Worm (Caenorhabditis elegans) whole organism, mixed stage, embryonic: ENCODE results near the gene Y60A3A.23.
A peak's percentile ranks its signal among the peaks of the same experiment; 100 is the strongest.

Source experiments
- M03D4.4 ChIP-seq: sonication (generic microtip); optimal IDR thresholded peaks from 2 replicates; lab custom pipeline; 2017; ENCODE audit warnings: mild to moderate bottlenecking, missing genetic modification characterization, missing compliant biosample characterization
- bed-3 ChIP-seq: fragments of 200-800 bp; sonication (Bioruptor generic); optimal IDR thresholded peaks from 3 replicates; lab custom pipeline; 2018; ENCODE audit warnings: mild to moderate bottlenecking, missing genetic modification characterization, moderate library complexity, missing compliant biosample characterization
- blmp-1 ChIP-seq: fragments of 150-350 bp; optimal IDR thresholded peaks from 2 replicates; lab custom pipeline; 2014; ENCODE audit warnings: missing biosample characterization, missing genetic modification characterization
- ceh-39 ChIP-seq: fragments of 150-350 bp; optimal IDR thresholded peaks from 2 replicates; lab custom pipeline; 2014; ENCODE audit warnings: missing biosample characterization, missing genetic modification characterization
- ceh-83 ChIP-seq: fragments of 200-800 bp; sonication (Bioruptor generic); optimal IDR thresholded peaks from 2 replicates; lab custom pipeline; 2018; ENCODE audit warnings: mild to moderate bottlenecking, missing genetic modification characterization, missing compliant biosample characterization
- ces-1 ChIP-seq: fragments of 150-350 bp; optimal IDR thresholded peaks from 2 replicates; lab custom pipeline; 2014; ENCODE audit warnings: missing biosample characterization, missing genetic modification reagents, missing genetic modification characterization
- drap-1 ChIP-seq: fragments of 200-800 bp; sonication (Bioruptor generic); optimal IDR thresholded peaks from 3 replicates; lab custom pipeline; 2018; ENCODE audit warnings: mild to moderate bottlenecking, missing genetic modification characterization, missing compliant biosample characterization
- elt-1 ChIP-seq: sonication (generic microtip); optimal IDR thresholded peaks from 2 replicates; lab custom pipeline; 2017; ENCODE audit warnings: missing genetic modification characterization, mild to moderate bottlenecking, missing compliant biosample characterization, antibody characterized with exemption, moderate library complexity, borderline replicate concordance; ENCODE audit not compliant: insufficient read depth
- elt-3 ChIP-seq: fragments of 150-350 bp; optimal IDR thresholded peaks from 2 replicates; lab custom pipeline; 2014; ENCODE audit warnings: missing biosample characterization, missing genetic modification characterization
- flh-1 ChIP-seq: fragments of 200-800 bp; sonication (Bioruptor generic); optimal IDR thresholded peaks from 2 replicates; lab custom pipeline; 2018; ENCODE audit warnings: mild to moderate bottlenecking, missing genetic modification characterization, moderate library complexity, missing compliant biosample characterization
- ham-2 ChIP-seq: fragments of 200-800 bp; sonication (Bioruptor generic); optimal IDR thresholded peaks from 2 replicates; lab custom pipeline; 2018; ENCODE audit warnings: mild to moderate bottlenecking, missing genetic modification characterization, missing compliant biosample characterization
- hlh-1 ChIP-seq: fragments of 150-350 bp; optimal IDR thresholded peaks from 2 replicates; lab custom pipeline; 2014; ENCODE audit warnings: missing biosample characterization, missing genetic modification reagents, missing genetic modification characterization
- lin-13 ChIP-seq: fragments of 150-350 bp; optimal IDR thresholded peaks from 2 replicates; lab custom pipeline; 2014; ENCODE audit warnings: missing biosample characterization, missing genetic modification characterization
- lin-32 ChIP-seq: fragments of 200-800 bp; sonication (Bioruptor generic); optimal IDR thresholded peaks from 2 replicates; lab custom pipeline; 2018; ENCODE audit warnings: mild to moderate bottlenecking, missing genetic modification characterization, missing compliant biosample characterization
- mab-5 ChIP-seq: fragments of 150-350 bp; optimal IDR thresholded peaks from 2 replicates; lab custom pipeline; 2014; ENCODE audit warnings: missing biosample characterization, missing genetic modification characterization
- mep-1 ChIP-seq: fragments of 150-350 bp; optimal IDR thresholded peaks from 2 replicates; lab custom pipeline; 2017; ENCODE audit warnings: missing biosample characterization, missing genetic modification reagents, missing genetic modification characterization, inconsistent platforms
- mls-2 ChIP-seq: sonication (generic microtip); optimal IDR thresholded peaks from 2 replicates; lab custom pipeline; 2016; ENCODE audit warnings: mild to moderate bottlenecking, missing genetic modification characterization, moderate library complexity, missing compliant biosample characterization
- nhr-12 ChIP-seq: fragments of 150-350 bp; optimal IDR thresholded peaks from 2 replicates; lab custom pipeline; 2014; ENCODE audit warnings: missing biosample characterization, missing genetic modification characterization
- nhr-2 ChIP-seq: fragments of 150-350 bp; optimal IDR thresholded peaks from 2 replicates; lab custom pipeline; 2014; ENCODE audit warnings: missing biosample characterization, missing genetic modification characterization
- nhr-28 ChIP-seq: fragments of 150-350 bp; optimal IDR thresholded peaks from 2 replicates; lab custom pipeline; 2014; ENCODE audit warnings: missing biosample characterization, missing genetic modification characterization
- nhr-76 ChIP-seq: sonication (generic microtip); optimal IDR thresholded peaks from 2 replicates; lab custom pipeline; 2017; ENCODE audit warnings: missing biosample characterization, missing genetic modification characterization
- pha-4 ChIP-seq: fragments of 150-350 bp; optimal IDR thresholded peaks from 2 replicates; lab custom pipeline; 2018; ENCODE audit warnings: missing biosample characterization, missing genetic modification reagents, missing genetic modification characterization
- sem-2 ChIP-seq: fragments of 200-800 bp; sonication (Bioruptor generic); optimal IDR thresholded peaks from 2 replicates; lab custom pipeline; 2018; ENCODE audit warnings: mild to moderate bottlenecking, missing genetic modification characterization, missing compliant biosample characterization
- snpc-4 ChIP-seq: fragments of 150-350 bp; optimal IDR thresholded peaks from 2 replicates; lab custom pipeline; 2014; ENCODE audit warnings: missing biosample characterization, missing genetic modification characterization
- tbx-8 ChIP-seq: fragments of 200-800 bp; sonication (Bioruptor generic); optimal IDR thresholded peaks from 2 replicates; lab custom pipeline; 2018; ENCODE audit warnings: mild to moderate bottlenecking, missing genetic modification characterization, moderate library complexity, missing compliant biosample characterization
- unc-120 ChIP-seq: sonication (generic microtip); optimal IDR thresholded peaks from 2 replicates; lab custom pipeline; 2017; ENCODE audit warnings: missing genetic modification characterization, missing compliant biosample characterization; ENCODE audit not compliant: poor library complexity, severe bottlenecking
- unc-39 ChIP-seq: fragments of 150-350 bp; optimal IDR thresholded peaks from 2 replicates; lab custom pipeline; 2014; ENCODE audit warnings: missing biosample characterization, missing genetic modification characterization
- unc-62 ChIP-seq: fragments of 150-350 bp; optimal IDR thresholded peaks from 2 replicates; lab custom pipeline; 2014; ENCODE audit warnings: missing biosample characterization, missing genetic modification reagents, missing genetic modification characterization
- zip-8 ChIP-seq: fragments of 150-350 bp; optimal IDR thresholded peaks from 2 replicates; lab custom pipeline; 2014; ENCODE audit warnings: missing biosample characterization, missing genetic modification characterization
- ztf-11 ChIP-seq: fragments of 150-350 bp; optimal IDR thresholded peaks from 2 replicates; lab custom pipeline; 2014; ENCODE audit warnings: missing biosample characterization, missing genetic modification characterization

Gene Y60A3A.23

DNA sequence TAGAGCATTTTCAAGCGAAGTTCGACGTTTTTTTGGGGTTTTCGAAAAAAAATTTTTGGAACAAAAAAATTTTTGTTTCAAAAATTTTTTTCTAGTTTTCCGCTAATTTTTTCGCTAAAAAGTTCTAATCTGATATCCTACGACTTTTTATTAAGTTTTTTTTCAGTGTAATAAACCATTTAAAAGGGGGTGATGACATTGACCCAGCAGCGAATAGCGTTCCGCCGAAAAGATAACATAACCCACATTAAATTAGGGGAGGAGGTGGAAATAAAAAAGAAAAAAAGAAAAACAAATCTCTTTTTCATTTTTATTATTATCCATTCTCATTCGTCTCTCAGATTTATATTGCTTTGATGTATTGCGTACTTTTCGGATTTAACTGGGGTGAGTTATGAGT lies at the start of gene Y60A3A.23:
Gene Y60A3A.23, plus strand, starts transcription at position 301 of the 400 bp plus-strand sequence.
- TF ChIP-seq tbx-8 (GFP tag; lab: Kevin White, UChicago), result no peak
- TF ChIP-seq nhr-28 (tag; lab: Kevin White, UChicago), result no peak
- no peak for TF ChIP-seq drap-1
- TF ChIP-seq blmp-1, result no peak
- TF ChIP-seq pha-4, result no peak
- no peak for TF ChIP-seq ceh-39 (tag; lab: Kevin White, UChicago)
- TF ChIP-seq lin-32 (GFP tag; lab: Kevin White, UChicago), result no peak
- no peak for TF ChIP-seq zip-8 (tag; lab: Kevin White, UChicago)
- TF ChIP-seq lin-13 (tag; lab: Kevin White, UChicago), result no peak
- no peak for TF ChIP-seq unc-62 (GFP tag; lab: Kevin White, UChicago)
- TF ChIP-seq M03D4.4, result no peak
- TF ChIP-seq mls-2, result no peak
- no peak for TF ChIP-seq sem-2 (GFP tag; lab: Kevin White, UChicago)
- TF ChIP-seq elt-3 (tag; lab: Kevin White, UChicago), result no peak
- no peak for TF ChIP-seq unc-39 (tag; lab: Kevin White, UChicago)
- no peak for TF ChIP-seq nhr-12 (tag; lab: Kevin White, UChicago)

- TF ChIP-seq mls-2 (no peak), ham-2 (no peak), elt-1 (tag; lab: Kevin White, UChicago) (no peak), nhr-2 (tag; lab: Kevin White, UChicago) (no peak), nhr-76 (tag; lab: Kevin White, UChicago) (no peak), tbx-8 (GFP tag; lab: Kevin White, UChicago) (no peak), lin-32 (GFP tag; lab: Kevin White, UChicago) (no peak), elt-3 (tag; lab: Kevin White, UChicago) (no peak), unc-120 (no peak), mab-5 (tag; lab: Kevin White, UChicago) (no peak), blmp-1 (no peak), sem-2 (GFP tag; lab: Kevin White, UChicago) (no peak), nhr-12 (tag; lab: Kevin White, UChicago) (no peak), ceh-83 (GFP tag; lab: Kevin White, UChicago) (no peak), drap-1 (no peak), hlh-1 (no peak), ztf-11 (no peak)
- TF ChIP-seq, all 35 proteins: peak for 0
These were observed 48.8 kb upstream of the Y60A3A.23 start, which contains the start of gene srh-172 for ce11 chrV:19958744-19959143. Gene srh-172, plus strand, starts transcription at chrV:19959044.

ce11 chrV:19961971-19962370 lies 45.6 kb upstream of the Y60A3A.23 start:
- no peak for TF ChIP-seq unc-62 (GFP tag; lab: Kevin White, UChicago)
- TF ChIP-seq ces-1 (GFP tag; lab: Kevin White, UChicago), result peak; percentile 44
- no peak for TF ChIP-seq ham-2

ce11 chrV:19965626-19966025 lies 41.9 kb upstream of the Y60A3A.23 start, which contains the start of gene srh-171:
Gene srh-171, plus strand, starts transcription at chrV:19965700.
- TF ChIP-seq ceh-83 (GFP tag; lab: Kevin White, UChicago), result peak; percentile 19
- TF ChIP-seq elt-1 (tag; lab: Kevin White, UChicago), result no peak
- no peak for TF ChIP-seq zip-8 (tag; lab: Kevin White, UChicago)
- no peak for TF ChIP-seq flh-1
- peak; percentile 20 for TF ChIP-seq drap-1

- TF ChIP-seq elt-1 (tag; lab: Kevin White, UChicago) (no peak), mab-5 (tag; lab: Kevin White, UChicago) (no peak), mep-1 (tag; lab: Kevin White, UChicago) (no peak), snpc-4 (tag; lab: Kevin White, UChicago) (no peak), nhr-28 (tag; lab: Kevin White, UChicago) (no peak), unc-62 (GFP tag; lab: Kevin White, UChicago) (no peak), unc-39 (tag; lab: Kevin White, UChicago) (no peak), elt-3 (tag; lab: Kevin White, UChicago) (no peak), nhr-76 (tag; lab: Kevin White, UChicago) (no peak), blmp-1 (no peak), lin-13 (tag; lab: Kevin White, UChicago) (no peak), ceh-83 (GFP tag; lab: Kevin White, UChicago) (no peak), mls-2 (no peak), bed-3 (no peak), ces-1 (GFP tag; lab: Kevin White, UChicago) (no peak), sem-2 (GFP tag; lab: Kevin White, UChicago) (no peak), zip-8 (tag; lab: Kevin White, UChicago) (no peak)
These were observed 34.6 kb upstream of the Y60A3A.23 start, which contains the start of gene srh-173 for ce11 chrV:19972984-19973383. Gene srh-173, plus strand, starts transcription at chrV:19973284.
